Worm (Caenorhabditis elegans): ENCODE results near the gene C33H5.16.

DNA sequence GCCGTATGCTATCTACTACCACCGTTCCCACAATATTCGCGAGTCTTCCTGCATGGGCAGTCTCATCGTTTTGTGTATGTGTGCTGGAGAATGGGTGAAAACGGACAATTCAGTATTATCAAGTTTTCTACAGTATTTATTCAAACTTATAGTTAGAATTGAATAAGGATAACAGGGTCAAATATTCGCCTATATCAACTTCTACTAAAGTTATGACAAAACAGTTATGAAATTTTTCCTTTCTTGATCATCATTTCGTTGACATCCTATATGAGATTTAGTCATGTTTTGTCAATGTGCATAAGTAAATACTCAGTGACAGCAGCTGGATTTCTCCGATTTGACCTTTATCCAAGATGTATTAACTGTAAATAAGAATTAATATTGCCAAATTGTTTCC is 48.1 kb upstream of the C33H5.16 start:
- TF ChIP-seq nhr-11 (tag; optimal IDR thresholded peaks at IDR 0.05) = no peak
- no peak for TF ChIP-seq egl-27 (tag; optimal IDR thresholded peaks at IDR 0.05)
- no peak for TF ChIP-seq mab-9 (GFP tag; IDR thresholded peaks at IDR 0.05)
- TF ChIP-seq grh-1 (GFP tag; IDR thresholded peaks at IDR 0.05) = no peak
- TF ChIP-seq unc-30 (tag; optimal IDR thresholded peaks at IDR 0.05) = no peak
- no peak for TF ChIP-seq pag-3 (tag; optimal IDR thresholded peaks at IDR 0.05; ENCODE audit: borderline replicate concordance, insufficient read depth)
- TF ChIP-seq lin-35 (GFP tag; optimal IDR thresholded peaks at IDR 0.05) = no peak
- TF ChIP-seq sptf-1 (tag; optimal IDR thresholded peaks at IDR 0.05) = no peak

All from whole organism, L1 larva.